Worm (Caenorhabditis elegans) whole organism, young adult: Measurements from ENCODE around the gene sru-35.

ENCODE experiments used
- B0336.3 ChIP-seq: fragments of 200-800 bp; sonication (Bioruptor generic); IDR thresholded peaks from 2 replicates; pipeline ENCODE4 v1.3.6; 2022; ENCODE audit warnings: missing genetic modification characterization, missing compliant biosample characterization
- ama-1 ChIP-seq, 3 experiments: fragments of 150-350 bp in 1 of 3; sonication (generic microtip) in 2 of 3; optimal IDR thresholded peaks; 2 replicates each; lab custom pipeline; 2014 to 2018; ENCODE audit warnings: missing biosample characterization in 2 of 3, missing genetic modification characterization in 2 of 3, missing genetic modification reagents in 2 of 3
- atf-7 ChIP-seq: sonication (generic microtip); optimal IDR thresholded peaks from 2 replicates; lab custom pipeline; 2017; ENCODE audit warnings: mild to moderate bottlenecking, missing genetic modification characterization, missing compliant biosample characterization
- hsf-1 ChIP-seq: fragments of 200-800 bp; sonication (Bioruptor generic); IDR thresholded peaks from 2 replicates; pipeline ENCODE4 v1.3.6; 2022; ENCODE audit warnings: missing genetic modification reagents, missing genetic modification characterization, missing compliant biosample characterization
- lin-35 ChIP-seq, 3 experiments: fragments of 150-350 bp in 2 of 3; sonication (generic microtip) in 1 of 3; optimal IDR thresholded peaks; 2 replicates each; lab custom pipeline; 2014 to 2018; ENCODE audit warnings: missing biosample characterization in 3 of 3, missing genetic modification characterization in 3 of 3, missing genetic modification reagents in 3 of 3
- madf-10 ChIP-seq: sonication (generic microtip); optimal IDR thresholded peaks from 2 replicates; lab custom pipeline; 2016; ENCODE audit warnings: mild to moderate bottlenecking, missing genetic modification characterization, missing compliant biosample characterization
- unc-130 ChIP-seq: sonication (generic microtip); optimal IDR thresholded peaks from 2 replicates; lab custom pipeline; 2016; ENCODE audit warnings: missing genetic modification reagents, missing genetic modification characterization, missing compliant biosample characterization

DNA sequence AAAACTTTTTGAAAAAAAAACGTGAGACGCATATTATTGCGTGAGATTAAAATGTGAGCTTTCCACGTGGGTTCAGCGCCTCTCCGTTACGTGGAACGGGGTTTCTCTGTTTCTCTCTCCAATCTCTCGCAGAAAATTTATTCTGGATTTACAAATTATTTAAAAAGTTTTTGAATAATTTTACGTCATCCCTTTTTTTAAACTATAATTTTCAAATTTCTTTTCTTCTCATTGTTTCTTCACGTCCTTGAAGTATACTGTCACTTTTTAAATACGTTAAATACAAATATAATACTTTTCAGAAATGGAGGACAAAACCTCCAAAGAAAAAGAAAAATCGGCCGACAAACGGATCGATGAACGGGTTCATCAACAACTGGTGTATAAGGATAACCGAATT lies 37.5 kb upstream of the sru-35 start, which contains the start of gene T28C6.7:
- TF ChIP-seq madf-10 (tag; lab: Kevin White, UChicago) (no peak), hsf-1 (GFP tag; lab: Robert Waterston, UW) (no peak), B0336.3 (GFP tag; lab: Robert Waterston, UW) (no peak), atf-7 (no peak), lin-35 (GFP tag; optimal IDR thresholded peaks at IDR 0.05; lab: Kevin White, UChicago) (no peak), unc-130 (GFP tag; lab: Kevin White, UChicago) (no peak), ama-1 (optimal IDR thresholded peaks at IDR 0.05; lab: Kevin White, UChicago) (no peak), ama-1 (GFP tag; optimal IDR thresholded peaks at IDR 0.05; lab: Kevin White, UChicago) (no peak)
